Fruit fly (Drosophila melanogaster) whole organism: ENCODE results near the gene sens-2.

Experiments used
- CG8478 ChIP-seq: fragments of >200 bp; optimal IDR thresholded peaks from 2 replicates; lab custom pipeline; 2018; ENCODE audit warnings: inconsistent platforms
- Dll ChIP-seq: fragments of >200 bp; optimal IDR thresholded peaks from 2 replicates; lab custom pipeline; 2017
- psq ChIP-seq: fragments of >200 bp; optimal IDR thresholded peaks from 2 replicates; lab custom pipeline; 2017
- usp ChIP-seq: fragments of >200 bp; optimal IDR thresholded peaks from 2 replicates; lab custom pipeline; 2017; ENCODE audit warnings: missing biosample characterization, missing genetic modification characterization, mixed read lengths

dm6 chr2L:6850963-6851362, 29.2 kb downstream of the sens-2 start:
- no peak for TF ChIP-seq usp (GFP tag; lab: Kevin White, UChicago)
- no peak for TF ChIP-seq Dll (lab: Kevin White, UChicago)
- no peak for TF ChIP-seq CG8478 (lab: Kevin White, UChicago)
- TF ChIP-seq psq (lab: Kevin White, UChicago): no peak
